Worm (Caenorhabditis elegans) whole organism, L1 larva: ENCODE measurements around the gene ctbp-1.

Experiments used
- aly-2 ChIP-seq: fragments of 150-350 bp; optimal IDR thresholded peaks from 2 replicates; lab custom pipeline; 2014; ENCODE audit warnings: missing biosample characterization, missing genetic modification characterization
- ama-1 ChIP-seq: fragments of 150-350 bp; optimal IDR thresholded peaks from 2 replicates; lab custom pipeline; 2014
- blmp-1 ChIP-seq: fragments of 150-350 bp; optimal IDR thresholded peaks from 2 replicates; lab custom pipeline; 2014; ENCODE audit warnings: missing biosample characterization, missing genetic modification characterization
- ces-1 ChIP-seq: fragments of 150-350 bp; optimal IDR thresholded peaks from 2 replicates; lab custom pipeline; 2014; ENCODE audit warnings: missing biosample characterization, missing genetic modification reagents, missing genetic modification characterization
- fkh-8 ChIP-seq: sonication (generic microtip); optimal IDR thresholded peaks from 2 replicates; lab custom pipeline; 2016; ENCODE audit warnings: mild to moderate bottlenecking, missing genetic modification characterization, missing compliant biosample characterization
- isw-1 ChIP-seq: fragments of 200-800 bp; sonication (Bioruptor generic); IDR thresholded peaks from 2 replicates; pipeline ENCODE4 v1.3.6; 2022; ENCODE audit warnings: missing genetic modification characterization, missing compliant biosample characterization
- jun-1 ChIP-seq: fragments of 150-350 bp; optimal IDR thresholded peaks from 2 replicates; lab custom pipeline; 2014; ENCODE audit warnings: missing biosample characterization, missing genetic modification reagents, missing genetic modification characterization
- mab-9 ChIP-seq: fragments of 200-800 bp; sonication (Bioruptor generic); IDR thresholded peaks from 2 replicates; pipeline ENCODE4 v1.3.6; 2022; ENCODE audit warnings: missing genetic modification reagents, missing genetic modification characterization, missing compliant biosample characterization
- mef-2 ChIP-seq: fragments of 150-350 bp; optimal IDR thresholded peaks from 2 replicates; lab custom pipeline; 2014; ENCODE audit warnings: missing biosample characterization, missing genetic modification characterization
- nhr-12 ChIP-seq: sonication (generic microtip); optimal IDR thresholded peaks from 2 replicates; lab custom pipeline; 2017; ENCODE audit warnings: missing biosample characterization, missing genetic modification characterization
- nhr-47 ChIP-seq: sonication (generic microtip); optimal IDR thresholded peaks from 2 replicates; lab custom pipeline; 2016; ENCODE audit warnings: mild to moderate bottlenecking, missing genetic modification characterization, moderate library complexity, missing compliant biosample characterization
- pag-3 ChIP-seq: sonication (generic microtip); optimal IDR thresholded peaks from 2 replicates; lab custom pipeline; 2017; ENCODE audit warnings: missing genetic modification characterization, mild to moderate bottlenecking, missing compliant biosample characterization, antibody characterized with exemption, borderline replicate concordance; ENCODE audit not compliant: insufficient read depth
- pax-3 ChIP-seq: fragments of 200-800 bp; sonication (Bioruptor generic); optimal IDR thresholded peaks from 2 replicates; lab custom pipeline; 2018; ENCODE audit warnings: mild to moderate bottlenecking, missing genetic modification characterization, moderate library complexity, missing compliant biosample characterization
- tbx-2 ChIP-seq: sonication (generic microtip); optimal IDR thresholded peaks from 2 replicates; lab custom pipeline; 2016; ENCODE audit warnings: missing genetic modification characterization, missing compliant biosample characterization
- tlp-1 ChIP-seq: fragments of 150-350 bp; optimal IDR thresholded peaks from 2 replicates; lab custom pipeline; 2014; ENCODE audit warnings: missing biosample characterization, missing genetic modification characterization
- unc-62 ChIP-seq: fragments of 150-350 bp; optimal IDR thresholded peaks from 2 replicates; lab custom pipeline; 2014; ENCODE audit warnings: missing biosample characterization, missing genetic modification reagents, missing genetic modification characterization
- unc-98 ChIP-seq: fragments of 200-800 bp; sonication (Bioruptor generic); IDR thresholded peaks from 2 replicates; pipeline ENCODE4 v1.3.6; 2022; ENCODE audit warnings: missing genetic modification characterization, missing compliant biosample characterization

The ctbp-1 gene

DNA sequence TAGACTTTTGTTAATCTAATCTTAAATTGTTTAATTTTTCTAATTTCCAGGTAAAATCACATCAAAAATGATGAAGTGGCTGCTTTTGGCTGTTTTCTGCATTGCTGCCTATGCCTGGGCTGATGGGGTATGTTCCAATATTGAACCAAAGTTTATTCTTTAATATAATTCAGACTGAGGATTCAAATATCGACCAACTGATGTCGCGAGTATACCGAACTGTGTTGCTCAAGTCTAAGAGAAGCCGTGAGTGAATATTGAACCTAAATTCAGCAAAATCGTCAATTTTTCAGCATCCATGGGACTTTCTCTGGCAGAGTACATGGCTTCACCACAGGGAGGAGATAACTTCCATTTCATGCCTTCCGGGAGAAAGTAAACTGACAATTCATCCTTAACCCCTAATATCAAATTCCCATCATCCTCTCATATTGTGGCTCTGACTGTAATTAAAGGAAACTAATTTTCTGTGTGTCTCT, 42.1 kb downstream of the ctbp-1 start, which contains the start of gene nlp-49 (continued):
- no peak for TF ChIP-seq ces-1 (GFP tag; lab: Kevin White, UChicago)
- TF ChIP-seq nhr-47: no peak

DNA sequence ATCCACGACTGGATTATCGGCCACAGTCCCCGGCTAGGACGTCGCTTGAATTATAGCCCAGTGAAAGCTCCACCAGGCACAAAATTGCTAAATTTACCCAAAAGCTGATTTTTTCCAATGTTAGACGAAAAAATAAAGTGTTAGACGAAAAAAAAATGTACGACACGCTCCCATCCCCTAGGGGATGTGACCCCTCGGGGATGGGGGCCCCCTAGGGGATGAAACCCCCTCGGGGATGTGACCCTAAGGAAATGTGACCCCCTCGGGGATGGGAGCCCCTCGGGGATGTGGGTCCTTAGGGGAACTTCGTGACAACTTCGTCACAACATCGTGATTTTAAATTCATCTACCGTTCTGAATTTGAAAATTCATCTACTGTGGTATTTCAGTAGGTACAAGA, 43.3 kb downstream of the ctbp-1 start:
- TF ChIP-seq unc-62 (GFP tag; lab: Kevin White, UChicago) (no peak), nhr-12 (tag; lab: Kevin White, UChicago) (no peak), ces-1 (GFP tag; lab: Kevin White, UChicago) (no peak), blmp-1 (tag; lab: Kevin White, UChicago) (no peak), aly-2 (tag; lab: Kevin White, UChicago) (no peak), tlp-1 (tag; lab: Kevin White, UChicago) (no peak), pax-3 (tag; lab: Kevin White, UChicago) (no peak), pag-3 (tag; lab: Kevin White, UChicago) (no peak), mef-2 (tag; lab: Kevin White, UChicago) (no peak)

DNA sequence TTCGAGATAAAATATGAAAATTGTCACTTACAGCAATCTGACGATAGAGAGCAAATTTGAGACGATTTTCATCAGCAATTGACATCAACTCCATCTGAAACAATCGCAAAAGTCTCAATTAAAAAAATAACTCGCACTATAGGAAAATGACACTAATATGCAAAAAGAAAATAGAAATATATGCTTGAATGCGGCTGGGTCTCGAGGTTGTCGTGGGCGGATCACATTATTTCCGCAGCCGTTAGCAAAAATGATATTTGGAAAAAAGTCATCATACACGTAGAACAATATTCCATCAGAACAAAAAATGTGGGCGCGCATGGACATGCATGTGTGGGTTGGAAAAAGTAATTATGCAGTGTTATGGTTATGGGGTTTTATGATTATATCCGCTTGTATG, 54.8 kb downstream of the ctbp-1 start, which contains the start of gene Y23B4A.1:
Gene Y23B4A.1, minus strand, starts transcription at position 101 of the 400 bp plus-strand sequence.
- no peak for TF ChIP-seq mab-9 (GFP tag; lab: Robert Waterston, UW)
- TF ChIP-seq isw-1 (GFP tag; lab: Robert Waterston, UW): no peak
- no peak for TF ChIP-seq ama-1 (lab: Kevin White, UChicago)
- TF ChIP-seq pag-3 (tag; lab: Kevin White, UChicago): no peak
- no peak for TF ChIP-seq jun-1
- no peak for TF ChIP-seq tbx-2 (tag; lab: Kevin White, UChicago)
- no peak for TF ChIP-seq tlp-1 (tag; lab: Kevin White, UChicago)

DNA sequence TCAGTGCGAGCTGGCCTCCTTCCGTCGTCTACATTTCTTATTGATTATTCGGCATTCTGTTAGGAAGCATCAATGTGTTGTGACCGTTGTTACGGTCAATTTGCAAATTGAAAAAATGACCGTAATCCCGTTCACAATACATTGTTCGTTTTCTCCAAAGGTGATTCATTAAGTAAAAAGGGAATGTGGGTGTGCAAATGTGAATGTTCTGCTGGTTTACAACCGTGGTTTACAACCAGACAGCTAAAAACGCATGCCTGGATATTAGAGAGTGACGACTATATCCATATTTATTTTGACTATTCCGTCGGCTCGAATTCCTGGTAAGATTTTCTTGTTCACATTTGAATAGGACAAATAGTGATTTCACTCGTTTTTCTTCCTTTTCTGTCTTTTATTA, 56.6 kb downstream of the ctbp-1 start, which contains the start of gene capa-1:
Gene capa-1, plus strand, starts transcription at position 301 of the 400 bp plus-strand sequence.
- TF ChIP-seq unc-98 (GFP tag; lab: Robert Waterston, UW) (no peak), fkh-8 (tag; lab: Kevin White, UChicago) (peak; percentile 16)
